Worm (Caenorhabditis elegans): ENCODE data around the gene kel-10.

kel-10 gene

DNA sequence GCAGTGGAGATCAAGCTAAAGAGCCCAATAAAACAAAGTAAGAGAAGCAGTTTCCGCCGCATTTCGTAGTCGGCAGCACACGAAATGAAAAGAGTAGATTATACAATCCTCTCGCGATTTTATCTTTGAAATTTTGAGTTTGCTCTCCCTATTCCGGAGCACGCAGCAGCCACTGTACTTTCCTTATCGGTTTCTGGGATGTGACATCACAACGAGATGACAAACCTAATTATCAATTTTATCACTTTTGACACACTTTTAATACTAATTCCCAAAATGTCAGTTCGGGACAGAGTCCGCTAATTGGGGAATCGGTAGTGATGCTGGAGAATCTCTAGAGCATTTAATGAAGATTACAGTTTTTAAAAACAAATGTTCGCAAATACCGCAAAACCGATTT is 51.6 kb downstream of the kel-10 start, which contains the start of gene T16G12.1:
Gene T16G12.1 (minus strand): TSS at position 176 of the 400 bp plus-strand sequence.
- TF ChIP-seq klf-2 (GFP tag; conservative IDR thresholded peaks at IDR 0.05) = no peak
- no peak for TF ChIP-seq T22C8.4 (GFP tag; IDR thresholded peaks at IDR 0.05)
- TF ChIP-seq flt-1 (GFP tag; IDR thresholded peaks at IDR 0.05) = no peak
- no peak for TF ChIP-seq ref-1 (GFP tag; conservative IDR thresholded peaks at IDR 0.05)
- no peak for TF ChIP-seq med-1 (GFP tag; optimal IDR thresholded peaks at IDR 0.05; ENCODE audit: insufficient read depth)
- no peak for TF ChIP-seq ztf-23 (GFP tag; IDR thresholded peaks at IDR 0.05)
- no peak for TF ChIP-seq cog-1 (tag; optimal IDR thresholded peaks at IDR 0.05)
- no peak for TF ChIP-seq tab-1 (GFP tag; IDR thresholded peaks at IDR 0.05)
- no peak for TF ChIP-seq ztf-29 (GFP tag; IDR thresholded peaks at IDR 0.05)
